Worm (Caenorhabditis elegans): ENCODE measurements around the gene utx-1.

The utx-1 gene

ce11 chrX:8556614-8557196, at the start of gene utx-1:
utx-1 (plus strand) TSS chrX:8557146.
- TF ChIP-seq eyg-1 (tag; optimal IDR thresholded peaks at IDR 0.05) (no peak), hlh-6 (tag; optimal IDR thresholded peaks at IDR 0.05) (peak; percentile 57), ama-1 (optimal IDR thresholded peaks at IDR 0.05) (no peak), rnt-1 (tag; optimal IDR thresholded peaks at IDR 0.05) (no peak), fkh-6 (tag; optimal IDR thresholded peaks at IDR 0.05) (peak; percentile 17), ztf-16 (tag; optimal IDR thresholded peaks at IDR 0.05) (peak; percentile 19), ceh-48 (tag; optimal IDR thresholded peaks at IDR 0.05) (peak; percentile 39), pax-1 (tag; optimal IDR thresholded peaks at IDR 0.05) (no peak), nfya-1 (tag; optimal IDR thresholded peaks at IDR 0.05) (peak; percentile 62), K09A11.1 (tag; optimal IDR thresholded peaks at IDR 0.05; ENCODE audit: insufficient read depth) (no peak), sox-4 (tag; optimal IDR thresholded peaks at IDR 0.05) (no peak), nhr-232 (tag; optimal IDR thresholded peaks at IDR 0.05) (no peak), ceh-34 (tag; optimal IDR thresholded peaks at IDR 0.05) (peak; percentile 44), sox-2 (GFP tag; IDR thresholded peaks at IDR 0.05) (no peak), ceh-14 (tag; optimal IDR thresholded peaks at IDR 0.05) (peak; percentile 17), pag-3 (tag; optimal IDR thresholded peaks at IDR 0.05; ENCODE audit: borderline replicate concordance) (no peak), tbx-7 (tag; optimal IDR thresholded peaks at IDR 0.05) (no peak), ceh-19 (GFP tag; optimal IDR thresholded peaks at IDR 0.05) (no peak), Y22D7AL.16 (tag; optimal IDR thresholded peaks at IDR 0.05) (no peak), zip-5 (tag; optimal IDR thresholded peaks at IDR 0.05) (no peak), hlh-15 (tag; optimal IDR thresholded peaks at IDR 0.05) (no peak), T23F11.4 (GFP tag; optimal IDR thresholded peaks at IDR 0.05) (no peak), hlh-30 (tag; optimal IDR thresholded peaks at IDR 0.05; ENCODE audit: insufficient read depth) (peak; percentile 35), ref-2 (tag; optimal IDR thresholded peaks at IDR 0.05) (peak; percentile 50), unc-3 (GFP tag; conservative IDR thresholded peaks at IDR 0.05) (no peak), unc-3 (tag; optimal IDR thresholded peaks at IDR 0.05) (no peak), ceh-45 (GFP tag; IDR thresholded peaks at IDR 0.05) (no peak), sdc-2 (tag; optimal IDR thresholded peaks at IDR 0.05) (peak; percentile 68), unc-55 (GFP tag; optimal IDR thresholded peaks at IDR 0.05) (peak; percentile 24), dve-1 (tag; optimal IDR thresholded peaks at IDR 0.05) (no peak), npax-4 (tag; optimal IDR thresholded peaks at IDR 0.05) (no peak), ceh-9 (tag; optimal IDR thresholded peaks at IDR 0.05) (no peak), ceh-2 (tag; optimal IDR thresholded peaks at IDR 0.05) (peak; percentile 35), C38D4.7 (GFP tag; optimal IDR thresholded peaks at IDR 0.05) (no peak), syd-9 (tag; optimal IDR thresholded peaks at IDR 0.05) (no peak), pha-4 (tag; optimal IDR thresholded peaks at IDR 0.05) (no peak), tbx-2 (tag; optimal IDR thresholded peaks at IDR 0.05) (peak; percentile 43), lim-6 (tag; optimal IDR thresholded peaks at IDR 0.05) (no peak), ceh-31 (tag; optimal IDR thresholded peaks at IDR 0.05) (peak; percentile 80), ets-4 (tag; optimal IDR thresholded peaks at IDR 0.05) (no peak), fax-1 (tag; optimal IDR thresholded peaks at IDR 0.05) (no peak), ceh-22 (tag; optimal IDR thresholded peaks at IDR 0.05) (no peak), pros-1 (tag; optimal IDR thresholded peaks at IDR 0.05) (no peak), elt-2 (tag; optimal IDR thresholded peaks at IDR 0.05) (peak; percentile 13), odd-2 (tag; optimal IDR thresholded peaks at IDR 0.05) (no peak), unc-42 (tag; optimal IDR thresholded peaks at IDR 0.05) (peak; percentile 42), che-1 (tag; optimal IDR thresholded peaks at IDR 0.05) (no peak)
